Worm (Caenorhabditis elegans): ENCODE measurements around the gene eif-1.

- TF ChIP-seq ceh-28 (tag; optimal IDR thresholded peaks at IDR 0.05): no peak
- TF ChIP-seq lir-3 (tag; optimal IDR thresholded peaks at IDR 0.05): no peak
- no peak for TF ChIP-seq snpc-4 (tag; optimal IDR thresholded peaks at IDR 0.05)
- TF ChIP-seq mdt-29 (GFP tag; IDR thresholded peaks at IDR 0.05): no peak
- no peak for TF ChIP-seq F49E8.2 (tag; optimal IDR thresholded peaks at IDR 0.05; ENCODE audit: borderline replicate concordance)
- no peak for TF ChIP-seq ztf-7 (tag; optimal IDR thresholded peaks at IDR 0.05)
- no peak for TF ChIP-seq unc-62 (GFP tag; optimal IDR thresholded peaks at IDR 0.05 in 1 of 2)
- TF ChIP-seq unc-62 (tag; optimal IDR thresholded peaks at IDR 0.05): no peak
- no peak for TF ChIP-seq hlh-11 (tag; optimal IDR thresholded peaks at IDR 0.05)
- TF ChIP-seq unc-130 (GFP tag; optimal IDR thresholded peaks at IDR 0.05): no peak
- no peak for TF ChIP-seq skn-1 (tag; optimal IDR thresholded peaks at IDR 0.05)
- TF ChIP-seq mdl-1 (tag; optimal IDR thresholded peaks at IDR 0.05): no peak
- TF ChIP-seq rbr-2 (tag; optimal IDR thresholded peaks at IDR 0.05): no peak
- TF ChIP-seq nhr-28 (tag; optimal IDR thresholded peaks at IDR 0.05): no peak
Observed at ce11 chrII:4987257-4987656, 6.1 kb downstream of the eif-1 start.
